Fruit fly (Drosophila melanogaster): ENCODE results near the gene ND-13B.

- TF ChIP-seq bab1 (GFP tag; optimal IDR thresholded peaks at IDR 0.05) (no peak), kay (GFP tag; ENCODE audit: borderline replicate concordance) (no peak), tj (GFP tag; optimal IDR thresholded peaks at IDR 0.05) (no peak), CG12768 (GFP tag; optimal IDR thresholded peaks at IDR 0.05) (no peak), CG7101 (tag; optimal IDR thresholded peaks at IDR 0.05) (no peak), Clk (GFP tag; optimal IDR thresholded peaks at IDR 0.05) (no peak), CG5204 (GFP tag; optimal IDR thresholded peaks at IDR 0.05) (no peak), CG11617 (GFP tag; optimal IDR thresholded peaks at IDR 0.05) (no peak), Hr96 (GFP tag; optimal IDR thresholded peaks at IDR 0.05) (no peak), Crg-1 (GFP tag; optimal IDR thresholded peaks at IDR 0.05) (no peak)
These were observed 28.7 kb upstream of the ND-13B start for dm6 chr3L:10722607-10723006.
